Worm (Caenorhabditis elegans): ENCODE data around the gene let-754.

DNA sequence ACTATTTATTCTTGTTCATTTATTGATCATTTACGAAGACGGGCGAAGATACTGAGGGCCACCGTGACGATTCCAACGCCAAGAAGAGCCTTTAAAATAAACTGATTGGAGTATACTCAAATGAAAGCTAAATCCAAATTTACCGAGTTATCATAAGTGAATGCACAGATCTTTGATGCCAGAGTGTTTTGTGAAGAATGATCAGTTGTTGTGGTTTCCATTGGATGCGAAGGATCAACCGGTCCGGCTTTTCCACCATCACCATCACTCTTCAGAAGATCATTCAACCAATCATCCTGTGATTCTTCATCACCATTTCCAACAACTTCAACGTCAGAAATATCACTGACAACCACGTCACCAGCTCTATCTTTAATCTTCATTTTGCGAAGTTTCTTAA lies 24.1 kb upstream of the let-754 start:
- TF ChIP-seq ceh-40 (GFP tag; IDR thresholded peaks at IDR 0.05) (no peak), ceh-58 (GFP tag; IDR thresholded peaks at IDR 0.05) (no peak), rpc-1 (optimal IDR thresholded peaks at IDR 0.05) (no peak), rpc-1 (tag; optimal IDR thresholded peaks at IDR 0.05) (no peak), Y56A3A.18 (GFP tag; IDR thresholded peaks at IDR 0.05) (peak; percentile 29; the same call in 1 of the 2 replicates)

Measured in whole organism, young adult.